Worm (Caenorhabditis elegans): ENCODE data around the gene chup-1.

DNA sequence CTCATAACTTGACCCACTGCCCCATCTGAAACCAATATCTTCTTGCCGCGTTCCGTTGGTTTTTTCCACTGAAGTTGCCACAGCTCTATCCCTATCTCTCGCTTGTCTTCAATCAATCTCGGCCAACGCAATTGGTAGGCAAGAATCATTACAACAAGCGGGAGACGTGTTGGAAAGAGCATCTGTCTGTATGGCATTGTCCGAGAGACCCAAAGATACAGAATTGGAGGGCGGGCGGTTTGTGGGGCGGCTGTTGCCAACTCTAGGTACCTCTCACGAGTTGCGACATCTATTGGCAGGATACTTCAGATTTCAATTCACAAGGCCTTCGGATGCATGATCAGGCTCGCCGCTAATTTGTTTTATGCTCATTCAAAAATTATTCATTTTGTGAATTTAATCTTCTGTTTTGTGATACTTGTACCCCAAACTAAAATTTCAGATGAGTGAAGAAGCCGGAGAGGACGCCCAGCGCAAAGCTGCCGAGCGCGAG is 2.9 kb upstream of the chup-1 start, which contains the start of gene unc-27:
- TF ChIP-seq zag-1 (tag; optimal IDR thresholded peaks at IDR 0.05) (no peak), ceh-28 (tag; optimal IDR thresholded peaks at IDR 0.05) (no peak), ZK546.5 (tag; optimal IDR thresholded peaks at IDR 0.05) (no peak), nhr-12 (tag; optimal IDR thresholded peaks at IDR 0.05) (no peak), ama-1 (optimal IDR thresholded peaks at IDR 0.05) (no peak), ceh-9 (tag; optimal IDR thresholded peaks at IDR 0.05) (no peak), nhr-77 (tag; optimal IDR thresholded peaks at IDR 0.05) (no peak), pha-4 (tag; optimal IDR thresholded peaks at IDR 0.05) (no peak), nhr-28 (tag; optimal IDR thresholded peaks at IDR 0.05) (no peak), nhr-76 (tag; optimal IDR thresholded peaks at IDR 0.05) (no peak), hmg-11 (tag; optimal IDR thresholded peaks at IDR 0.05) (no peak), pqm-1 (tag; optimal IDR thresholded peaks at IDR 0.05) (no peak)
